Fruit fly (Drosophila melanogaster) whole organism, larva: ENCODE data around the gene CG13064.
A peak's percentile ranks its signal among the peaks of the same experiment; 100 is the strongest.

Source experiments
- noc ChIP-seq: fragments of 200-800 bp; sonication (Bioruptor generic); optimal IDR thresholded peaks from 3 replicates; lab custom pipeline; 2019; ENCODE audit warnings: missing biosample characterization, mild to moderate bottlenecking, missing genetic modification characterization, moderate library complexity

Gene CG13064

DNA sequence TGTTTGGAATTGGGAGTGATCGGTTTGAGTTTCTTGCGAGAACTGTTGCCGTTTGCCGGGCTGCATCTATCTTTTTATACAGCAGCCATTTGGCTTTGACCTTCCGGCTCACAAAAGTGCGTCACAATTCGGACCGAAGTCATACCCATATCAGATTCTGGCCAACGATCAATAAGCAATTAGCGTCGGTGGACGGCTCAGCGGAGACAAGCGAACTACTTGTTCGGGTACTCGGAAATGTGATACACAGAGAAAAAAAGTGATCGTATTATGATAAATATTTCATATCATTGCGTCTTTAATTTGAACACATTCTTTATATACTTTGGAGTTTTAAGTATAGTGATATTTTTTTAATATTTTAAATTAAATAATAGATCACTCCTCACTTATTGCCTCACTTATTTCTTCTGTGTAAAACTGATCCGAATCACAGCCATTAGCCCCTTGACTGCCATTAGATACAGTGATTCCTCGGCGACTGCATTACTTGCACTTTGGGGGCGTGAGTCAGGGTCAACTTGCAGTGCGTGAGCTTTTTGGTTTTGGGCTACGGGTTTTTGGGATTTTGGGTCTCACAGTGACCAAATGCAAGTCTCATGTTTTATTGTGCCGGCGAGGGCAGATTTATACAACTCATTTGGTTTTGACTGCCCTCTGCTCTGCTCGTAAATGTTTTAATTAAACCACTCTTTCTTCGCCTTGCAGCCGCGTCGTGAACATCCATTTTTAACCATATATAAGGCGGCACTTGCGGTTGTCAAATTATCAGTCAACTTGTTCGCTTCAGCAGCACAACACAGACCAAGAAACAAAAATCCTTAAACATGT, 25.8 kb downstream of the CG13064 start, which contains the start of the genes CG13043 and CG13063:
TSS of gene CG13043 (minus strand) at position 51 of the 831 bp plus-strand sequence.
TSS of gene CG13063 (plus strand) at position 781 of the 831 bp plus-strand sequence.
- TF ChIP-seq noc (tag; lab: Kevin White, UChicago) = no peak

DNA sequence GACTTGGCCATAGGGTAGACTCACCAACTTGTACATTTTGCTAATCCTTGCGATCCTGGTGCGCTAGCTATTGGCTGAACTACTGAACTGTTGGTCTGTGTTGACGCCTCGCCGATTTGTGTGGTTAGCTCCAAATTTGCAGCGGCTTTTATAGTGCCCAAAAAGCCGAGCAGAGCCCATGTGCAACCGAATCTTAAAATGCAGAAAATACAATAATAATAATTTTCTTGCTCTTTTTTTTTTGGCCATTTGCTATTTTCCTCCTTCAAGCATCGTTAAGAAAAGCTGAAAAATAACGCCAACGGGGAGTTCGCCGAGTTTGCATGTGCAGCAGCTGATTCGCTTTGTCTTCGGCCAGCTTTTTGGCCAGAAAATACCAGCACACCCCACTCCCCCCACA, 28.2 kb downstream of the CG13064 start, which contains the start of gene CG13042:
TSS of gene CG13042 (minus strand) at position 101 of the 400 bp plus-strand sequence.
- no peak for TF ChIP-seq noc (tag; lab: Kevin White, UChicago)

dm6 chr3L:16309972-16310371, 29.8 kb downstream of the CG13064 start:
- TF ChIP-seq noc (tag; lab: Kevin White, UChicago) = peak; percentile 61

DNA sequence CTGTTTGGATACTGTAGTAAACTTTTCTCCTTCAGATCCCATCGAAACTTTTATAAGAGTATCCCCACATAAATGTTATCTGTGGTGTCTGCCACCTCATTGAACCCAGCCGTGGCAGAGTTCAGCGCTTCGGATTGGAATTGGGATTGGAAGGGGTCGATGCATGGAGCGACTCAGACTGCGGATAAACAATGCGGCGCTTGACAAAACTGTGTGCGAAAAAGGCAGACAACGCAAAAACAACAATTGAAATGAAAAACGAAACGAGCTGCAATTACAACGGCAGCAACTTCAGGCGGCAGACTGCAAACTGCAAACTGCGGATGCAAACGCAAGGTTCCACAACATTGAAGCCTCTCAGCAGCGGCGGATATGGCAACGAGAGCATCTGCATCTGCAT, 33.8 kb downstream of the CG13064 start, which contains the start of gene CG13062:
TSS of gene CG13062 (plus strand) at position 301 of the 400 bp plus-strand sequence.
- no peak for TF ChIP-seq noc (tag; lab: Kevin White, UChicago)

dm6 chr3L:16317724-16318123, 37.5 kb downstream of the CG13064 start, which contains the start of gene Nplp3:
Nplp3 (plus strand) TSS chr3L:16318024.
- no peak for TF ChIP-seq noc (tag; lab: Kevin White, UChicago)

- TF ChIP-seq noc (tag; lab: Kevin White, UChicago) = no peak
Measured at dm6 chr3L:16319399-16319906, 39.2 kb downstream of the CG13064 start, which contains the start of the genes CG13041 and CG13060. CG13041 (minus strand) TSS chr3L:16319526. CG13060 (plus strand) TSS chr3L:16319856.

DNA sequence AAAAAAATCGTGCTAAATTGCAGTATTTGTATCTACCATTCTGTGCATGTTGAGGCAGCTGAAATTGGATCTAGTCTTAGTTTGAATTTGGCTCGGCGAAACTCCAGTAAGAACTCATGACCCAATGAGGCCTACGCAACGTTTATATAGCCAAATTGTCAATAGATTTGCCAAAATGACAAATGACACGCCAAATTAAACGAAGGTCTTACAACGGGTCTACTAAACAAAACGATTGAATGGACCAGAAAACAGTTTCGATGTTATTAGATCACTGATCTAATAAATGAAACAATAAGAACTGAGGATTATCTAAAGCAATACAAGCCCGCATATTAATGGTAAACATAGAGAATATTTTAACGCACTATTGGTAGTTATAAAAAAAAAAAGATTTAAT, 41.0 kb downstream of the CG13064 start, which contains the start of gene CG42718:
TSS of gene CG42718 (minus strand) at position 101 of the 400 bp plus-strand sequence.
- TF ChIP-seq noc (tag; lab: Kevin White, UChicago) = no peak

dm6 chr3L:16323372-16323771, 43.2 kb downstream of the CG13064 start, which contains the start of gene CG13059:
CG13059 (plus strand) TSS chr3L:16323672.
- TF ChIP-seq noc (tag; lab: Kevin White, UChicago) = no peak

DNA sequence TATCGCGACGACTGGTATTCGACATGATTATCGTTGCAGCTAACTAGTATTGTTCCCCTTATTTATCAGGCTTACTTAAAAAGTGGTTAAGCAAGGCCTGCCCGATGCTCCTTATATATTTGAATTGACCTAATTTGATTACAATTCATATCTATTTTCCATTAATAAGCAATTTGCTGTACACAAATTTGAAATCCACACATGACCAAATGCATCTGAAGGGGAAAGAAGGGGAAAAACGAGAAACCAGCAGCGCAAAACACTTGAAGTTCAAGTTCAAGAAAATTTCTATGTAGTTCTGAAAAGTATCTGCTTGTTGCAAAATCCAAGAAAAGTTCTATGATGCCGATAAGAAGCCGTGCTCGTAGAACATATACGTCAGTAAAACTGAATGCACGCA, 46.5 kb downstream of the CG13064 start, which contains the start of the genes CG13040 and CG13039:
TSS of gene CG13040 (minus strand) at position 101 of the 400 bp plus-strand sequence.
TSS of gene CG13039 (minus strand) at position 106 of the 400 bp plus-strand sequence.
- TF ChIP-seq noc (tag; lab: Kevin White, UChicago) = no peak

DNA sequence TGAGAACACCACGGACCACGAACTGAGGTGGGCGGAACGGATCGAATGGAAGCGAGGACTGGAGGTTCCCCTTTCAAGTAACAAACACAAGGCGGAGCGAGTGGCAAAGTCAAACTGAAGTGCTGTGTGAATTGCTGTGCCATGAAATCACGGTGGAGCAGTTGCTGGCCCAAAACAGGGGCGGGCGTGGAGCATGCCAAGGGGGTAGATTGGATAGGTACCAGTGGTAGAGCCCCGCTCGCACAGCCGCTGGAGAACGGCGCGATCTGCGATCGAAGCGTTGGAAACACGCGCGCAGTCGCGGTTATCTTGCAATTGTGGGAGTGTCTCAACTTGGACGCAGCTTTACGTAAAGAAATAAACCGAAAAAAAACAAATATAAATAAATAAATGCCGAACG, 47.6 kb downstream of the CG13064 start, which contains the start of gene CG13038:
TSS of gene CG13038 (minus strand) at position 118 of the 400 bp plus-strand sequence.
- no peak for TF ChIP-seq noc (tag; lab: Kevin White, UChicago)

- peak; percentile 75 for TF ChIP-seq noc (tag; lab: Kevin White, UChicago)
Measured at dm6 chr3L:16328207-16328891, 48.1 kb downstream of the CG13064 start, which contains the start of gene CG13058. CG13058 (plus strand) TSS chr3L:16328841.

dm6 chr3L:16329495-16329894, 49.3 kb downstream of the CG13064 start, which contains the start of gene CG33061:
CG33061 (plus strand) TSS chr3L:16329795.
- no peak for TF ChIP-seq noc (tag; lab: Kevin White, UChicago)
